Worm (Caenorhabditis elegans) whole organism, mixed stage, embryonic: ENCODE data around the gene F53A2.11.

Source experiments
- nhr-12 ChIP-seq: fragments of 150-350 bp; optimal IDR thresholded peaks from 2 replicates; lab custom pipeline; 2014; ENCODE audit warnings: missing biosample characterization, missing genetic modification characterization
- nhr-76 ChIP-seq: sonication (generic microtip); optimal IDR thresholded peaks from 2 replicates; lab custom pipeline; 2017; ENCODE audit warnings: missing biosample characterization, missing genetic modification characterization

ce11 chrIII:13272788-13273187, 49.7 kb downstream of the F53A2.11 start:
- TF ChIP-seq nhr-76 (no peak), nhr-12 (tag; lab: Kevin White, UChicago) (no peak)
